Fruit fly (Drosophila melanogaster) whole organism, embryonic: ENCODE results near the gene CG31548.

ENCODE experiments used
- Antp ChIP-seq: fragments of 200-800 bp; sonication (Bioruptor generic); optimal IDR thresholded peaks from 3 replicates; lab custom pipeline; 2016; ENCODE audit warnings: missing biosample characterization, missing genetic modification characterization
- B-H2 ChIP-seq: fragments of 200-800 bp; sonication (Bioruptor generic); optimal IDR thresholded peaks from 2 replicates; lab custom pipeline; 2018; ENCODE audit warnings: missing biosample characterization, mild to moderate bottlenecking, missing genetic modification characterization
- Bdp1 ChIP-seq: fragments of 200-800 bp; sonication (Bioruptor generic); optimal IDR thresholded peaks from 3 replicates; lab custom pipeline; 2016; ENCODE audit warnings: missing biosample characterization, missing genetic modification characterization
- CG10209 ChIP-seq: fragments of 200-800 bp; sonication (Bioruptor generic); optimal IDR thresholded peaks from 3 replicates; lab custom pipeline; 2017; ENCODE audit warnings: missing biosample characterization, mild to moderate bottlenecking, missing genetic modification characterization, missing genetic modification reagents
- CG10321 ChIP-seq: fragments of 200-800 bp; sonication (Bioruptor generic); IDR thresholded peaks from 2 replicates; pipeline ENCODE4 v1.3.6; 2022; ENCODE audit warnings: missing biosample characterization, missing genetic modification characterization
- CG10431 ChIP-seq: fragments of 200-800 bp; sonication (Bioruptor generic); optimal IDR thresholded peaks from 3 replicates; lab custom pipeline; 2018; ENCODE audit warnings: missing biosample characterization, mild to moderate bottlenecking, missing genetic modification characterization
- CG17186 ChIP-seq: fragments of 200-800 bp; sonication (Bioruptor generic); optimal IDR thresholded peaks from 3 replicates; lab custom pipeline; 2017; ENCODE audit warnings: missing biosample characterization, missing genetic modification reagents, missing genetic modification characterization
- CG17361 ChIP-seq: fragments of 200-800 bp; sonication (Bioruptor generic); IDR thresholded peaks from 3 replicates; pipeline ENCODE4 v1.3.6; 2022; ENCODE audit warnings: missing biosample characterization, missing genetic modification characterization
- CG17385 ChIP-seq: fragments of 200-800 bp; sonication (Bioruptor generic); optimal IDR thresholded peaks from 3 replicates; lab custom pipeline; 2018; ENCODE audit warnings: missing biosample characterization, mild to moderate bottlenecking, missing genetic modification characterization
- CG17829 ChIP-seq: fragments of 200-800 bp; optimal IDR thresholded peaks from 2 replicates; lab custom pipeline; 2019; ENCODE audit warnings: missing biosample characterization, mild to moderate bottlenecking, missing genetic modification characterization, moderate library complexity
- CG17912 ChIP-seq: fragments of 200-800 bp; sonication (Bioruptor generic); optimal IDR thresholded peaks from 2 replicates; lab custom pipeline; 2018; ENCODE audit warnings: missing biosample characterization, mild to moderate bottlenecking, missing genetic modification characterization
- CG1792 ChIP-seq: fragments of 200-800 bp; sonication (Bioruptor generic); optimal IDR thresholded peaks from 2 replicates; lab custom pipeline; 2016; ENCODE audit warnings: missing biosample characterization, missing genetic modification characterization
- CG18599 ChIP-seq: fragments of 200-800 bp; sonication (Bioruptor generic); optimal IDR thresholded peaks from 3 replicates; lab custom pipeline; 2017; ENCODE audit warnings: missing biosample characterization, missing genetic modification characterization, mild to moderate bottlenecking, moderate library complexity, missing genetic modification reagents
- CG18764 ChIP-seq: fragments of 200-800 bp; sonication (Bioruptor generic); optimal IDR thresholded peaks from 3 replicates; lab custom pipeline; 2016; ENCODE audit warnings: missing biosample characterization, missing genetic modification characterization
- CG2120 ChIP-seq: fragments of 200-800 bp; sonication (Bioruptor generic); optimal IDR thresholded peaks from 3 replicates; lab custom pipeline; 2016; ENCODE audit warnings: missing biosample characterization, missing genetic modification characterization
- CG2875 ChIP-seq: fragments of 200-800 bp; sonication (Bioruptor generic); optimal IDR thresholded peaks from 2 replicates; lab custom pipeline; 2017; ENCODE audit warnings: missing biosample characterization, mild to moderate bottlenecking, missing genetic modification characterization, missing genetic modification reagents
- CG30431 ChIP-seq: fragments of 200-800 bp; sonication (Bioruptor generic); optimal IDR thresholded peaks from 2 replicates; lab custom pipeline; 2017; ENCODE audit warnings: missing biosample characterization, missing genetic modification characterization
- CG4424 ChIP-seq: fragments of 200-800 bp; sonication (Bioruptor generic); optimal IDR thresholded peaks from 3 replicates; lab custom pipeline; 2016; ENCODE audit warnings: missing biosample characterization, missing genetic modification characterization
- CG6689 ChIP-seq: fragments of 200-800 bp; sonication (Bioruptor generic); IDR thresholded peaks from 2 replicates; pipeline ENCODE4 v1.3.6; 2022; ENCODE audit warnings: missing biosample characterization, missing genetic modification characterization
- CkIIα-i1 ChIP-seq: fragments of 200-800 bp; sonication (Bioruptor generic); IDR thresholded peaks from 2 replicates; pipeline ENCODE4 v1.3.6; 2022; ENCODE audit warnings: missing biosample characterization, missing genetic modification characterization
- D19A ChIP-seq: fragments of 200-800 bp; optimal IDR thresholded peaks from 3 replicates; lab custom pipeline; 2019; ENCODE audit warnings: missing biosample characterization, mild to moderate bottlenecking, missing genetic modification characterization, moderate library complexity
- Dip2 ChIP-seq: fragments of 200-800 bp; sonication (Bioruptor generic); IDR thresholded peaks from 2 replicates; pipeline ENCODE4 v1.3.6; 2022; ENCODE audit warnings: missing biosample characterization, missing genetic modification characterization
- Fer3 ChIP-seq: fragments of 200-800 bp; sonication (Bioruptor generic); optimal IDR thresholded peaks from 2 replicates; lab custom pipeline; 2018; ENCODE audit warnings: missing biosample characterization, mild to moderate bottlenecking, missing genetic modification characterization, moderate library complexity
- H2.0 ChIP-seq: fragments of 200-800 bp; sonication (Bioruptor generic); IDR thresholded peaks from 2 replicates; pipeline ENCODE4 v1.3.6; 2022; ENCODE audit warnings: missing biosample characterization, missing genetic modification characterization
- HmgZ ChIP-seq: fragments of 200-800 bp; sonication (Bioruptor generic); optimal IDR thresholded peaks from 2 replicates; lab custom pipeline; 2018; ENCODE audit warnings: missing biosample characterization, mild to moderate bottlenecking, missing genetic modification characterization
- Jarid2 ChIP-seq: fragments of 200-800 bp; sonication (Bioruptor generic); optimal IDR thresholded peaks from 3 replicates; lab custom pipeline; 2017; ENCODE audit warnings: mild to moderate bottlenecking, missing biosample characterization, missing genetic modification reagents, missing genetic modification characterization
- Med ChIP-seq: fragments of 200-800 bp; sonication (Bioruptor generic); peaks from one replicate; lab custom pipeline; 2016; ENCODE audit warnings: missing biosample characterization, missing genetic modification characterization, mild to moderate bottlenecking, inconsistent platforms, moderate library complexity
- Oli ChIP-seq: fragments of 200-800 bp; sonication (Bioruptor generic); optimal IDR thresholded peaks from 2 replicates; lab custom pipeline; 2018; ENCODE audit warnings: missing biosample characterization, mild to moderate bottlenecking, missing genetic modification characterization, moderate library complexity
- Ptx1 ChIP-seq: fragments of 200-800 bp; sonication (Bioruptor generic); IDR thresholded peaks from 2 replicates; pipeline ENCODE4 v1.3.6; 2022; ENCODE audit warnings: missing biosample characterization, missing genetic modification characterization
- Side ChIP-seq: fragments of 200-800 bp; sonication (Bioruptor generic); optimal IDR thresholded peaks from 2 replicates; lab custom pipeline; 2016; ENCODE audit warnings: missing biosample characterization, missing genetic modification characterization
- Xbp1 ChIP-seq: fragments of 200-800 bp; sonication (Bioruptor generic); optimal IDR thresholded peaks from 3 replicates; lab custom pipeline; 2016; ENCODE audit warnings: missing biosample characterization, mild to moderate bottlenecking, missing genetic modification characterization
- cwo ChIP-seq: fragments of 200-800 bp; sonication (Bioruptor generic); optimal IDR thresholded peaks from 3 replicates; lab custom pipeline; 2017; ENCODE audit warnings: missing biosample characterization, missing genetic modification characterization, mild to moderate bottlenecking, moderate library complexity, missing genetic modification reagents
- da ChIP-seq: fragments of 200-800 bp; sonication (Bioruptor generic); optimal IDR thresholded peaks from 2 replicates; lab custom pipeline; 2016; ENCODE audit warnings: missing biosample characterization, missing genetic modification characterization
- emc ChIP-seq: fragments of 200-800 bp; sonication (Bioruptor generic); optimal IDR thresholded peaks from 2 replicates; lab custom pipeline; 2016; ENCODE audit warnings: missing biosample characterization, missing genetic modification characterization
- ewg ChIP-seq: fragments of 200-800 bp; sonication (Bioruptor generic); optimal IDR thresholded peaks from 3 replicates; lab custom pipeline; 2017; ENCODE audit warnings: mild to moderate bottlenecking, missing biosample characterization, missing genetic modification reagents, missing genetic modification characterization
- gcm ChIP-seq: fragments of 200-800 bp; sonication (Bioruptor generic); optimal IDR thresholded peaks from 2 replicates; lab custom pipeline; 2019; ENCODE audit warnings: missing biosample characterization, mild to moderate bottlenecking, missing genetic modification characterization, moderate library complexity
- gem ChIP-seq: fragments of 200-800 bp; sonication (Bioruptor generic); optimal IDR thresholded peaks from 2 replicates; lab custom pipeline; 2019; ENCODE audit warnings: missing biosample characterization, mild to moderate bottlenecking, missing genetic modification characterization, moderate library complexity
- gfzf ChIP-seq: fragments of 200-800 bp; sonication (Bioruptor generic); optimal IDR thresholded peaks from 2 replicates; lab custom pipeline; 2016; ENCODE audit warnings: missing biosample characterization, mild to moderate bottlenecking, missing genetic modification characterization, moderate library complexity
- gro ChIP-seq: fragments of 200-800 bp; sonication (Bioruptor generic); optimal IDR thresholded peaks from 2 replicates; lab custom pipeline; 2016; ENCODE audit warnings: missing biosample characterization, missing genetic modification characterization
- klu ChIP-seq: fragments of 200-800 bp; sonication (Bioruptor generic); IDR thresholded peaks from 2 replicates; pipeline ENCODE4 v1.3.6; 2022; ENCODE audit warnings: missing biosample characterization, missing genetic modification characterization
- pb ChIP-seq: fragments of 200-800 bp; sonication (Bioruptor generic); optimal IDR thresholded peaks from 3 replicates; lab custom pipeline; 2016; ENCODE audit warnings: missing biosample characterization, missing genetic modification characterization
- pum ChIP-seq: fragments of 200-800 bp; sonication (Bioruptor generic); optimal IDR thresholded peaks from 2 replicates; lab custom pipeline; 2016; ENCODE audit warnings: missing biosample characterization, missing genetic modification characterization
- pzg ChIP-seq: fragments of 200-800 bp; sonication (Bioruptor generic); optimal IDR thresholded peaks from 3 replicates; lab custom pipeline; 2018; ENCODE audit warnings: missing biosample characterization, mild to moderate bottlenecking, missing genetic modification characterization, moderate library complexity
- schlank ChIP-seq: fragments of 200-800 bp; sonication (Bioruptor generic); optimal IDR thresholded peaks from 2 replicates; lab custom pipeline; 2018; ENCODE audit warnings: missing biosample characterization, mild to moderate bottlenecking, missing genetic modification characterization
- seq ChIP-seq: fragments of 200-800 bp; sonication (Bioruptor generic); IDR thresholded peaks from 2 replicates; pipeline ENCODE4 v1.3.6; 2022; ENCODE audit warnings: missing biosample characterization, missing genetic modification characterization
- shn ChIP-seq: fragments of 200-800 bp; sonication (Bioruptor generic); optimal IDR thresholded peaks from 3 replicates; lab custom pipeline; 2016; ENCODE audit warnings: missing biosample characterization, missing genetic modification characterization
- sob ChIP-seq: fragments of 200-800 bp; sonication (Bioruptor generic); IDR thresholded peaks from 2 replicates; pipeline ENCODE4 v1.3.6; 2022; ENCODE audit warnings: missing biosample characterization, missing genetic modification characterization
- ssp ChIP-seq: fragments of 200-800 bp; sonication (Bioruptor generic); IDR thresholded peaks from 2 replicates; pipeline ENCODE4 v1.3.6; 2022; ENCODE audit warnings: missing biosample characterization, missing genetic modification characterization
- tup ChIP-seq: fragments of 200-800 bp; sonication (Bioruptor generic); optimal IDR thresholded peaks from 2 replicates; lab custom pipeline; 2016; ENCODE audit warnings: missing biosample characterization, mild to moderate bottlenecking, missing genetic modification characterization, moderate library complexity
- twi ChIP-seq: fragments of 200-800 bp; optimal IDR thresholded peaks from 2 replicates; lab custom pipeline; 2019; ENCODE audit warnings: missing biosample characterization, mild to moderate bottlenecking, missing genetic modification characterization, moderate library complexity

The CG31548 gene

dm6 chr3R:5685269-5686048 is 48.8 kb upstream of the CG31548 start, which contains the start of the genes Rab23 and plx:
Rab23 (minus strand) TSS chr3R:5685434.
plx (plus strand) TSS chr3R:5685855.
- TF ChIP-seq CG18599 (GFP tag; lab: Kevin White, UChicago) (no peak), D19A (tag; lab: Kevin White, UChicago) (no peak), klu (GFP tag; lab: Robert Waterston, UW) (no peak), CG17385 (peak; percentile 99), Bdp1 (no peak), gem (tag; lab: Kevin White, UChicago) (peak; percentile 27), Oli (tag; lab: Kevin White, UChicago) (no peak), CG17361 (GFP tag; lab: Robert Waterston, UW) (peak; percentile 32; the same call in 1 of the 3 replicates), Med (GFP tag; lab: Kevin White, UChicago) (peak; percentile 59), CG4424 (GFP tag; lab: Kevin White, UChicago) (no peak), cwo (GFP tag; lab: Kevin White, UChicago) (no peak), Xbp1 (peak; percentile 36), da (GFP tag; lab: Kevin White, UChicago) (no peak), ssp (GFP tag; lab: Robert Waterston, UW) (peak; percentile 45; the same call in 1 of the 2 replicates), CG2120 (GFP tag; lab: Kevin White, UChicago) (peak; percentile 60), Fer3 (tag; lab: Kevin White, UChicago) (no peak), Antp (GFP tag; lab: Kevin White, UChicago) (peak; percentile 7), CG1792 (no peak), seq (peak; percentile 16; the same call in 1 of the 2 replicates), CG17186 (GFP tag; lab: Kevin White, UChicago) (peak; percentile 58), CG18764 (GFP tag; lab: Kevin White, UChicago) (peak; percentile 21), schlank (tag; lab: Kevin White, UChicago) (no peak), CG10431 (GFP tag; lab: Kevin White, UChicago) (peak; percentile 23), gcm (GFP tag; lab: Kevin White, UChicago) (no peak), CG10209 (GFP tag; lab: Kevin White, UChicago) (no peak), emc (GFP tag; lab: Kevin White, UChicago) (no peak), pum (GFP tag; lab: Kevin White, UChicago) (no peak), CG30431 (peak; percentile 11), H2.0 (GFP tag; lab: Robert Waterston, UW) (no peak), CG10321 (GFP tag; lab: Robert Waterston, UW) (no peak), HmgZ (tag; lab: Kevin White, UChicago) (peak; percentile 71), CG2875 (no peak), shn (GFP tag; lab: Kevin White, UChicago) (peak; percentile 16), B-H2 (GFP tag; lab: Kevin White, UChicago) (peak; percentile 44), CkIIα-i1 (GFP tag; lab: Robert Waterston, UW) (no peak), ewg (GFP tag; lab: Kevin White, UChicago) (peak; percentile 97), Side (GFP tag; lab: Kevin White, UChicago) (no peak), tup (GFP tag; lab: Kevin White, UChicago) (no peak), gfzf (GFP tag; lab: Kevin White, UChicago) (peak; percentile 76), pzg (GFP tag; lab: Kevin White, UChicago) (peak; percentile 93), sob (GFP tag; lab: Robert Waterston, UW) (peak; percentile 53), CG6689 (no peak), CG17912 (GFP tag; lab: Kevin White, UChicago) (no peak), twi (tag; lab: Kevin White, UChicago) (no peak), Dip2 (GFP tag; lab: Robert Waterston, UW) (no peak), Ptx1 (GFP tag; lab: Robert Waterston, UW) (peak; percentile 26; the same call in 1 of the 2 replicates), pb (GFP tag; lab: Kevin White, UChicago) (no peak), Jarid2 (no peak), gro (GFP tag; lab: Kevin White, UChicago) (peak; percentile 36), CG17829 (tag; lab: Kevin White, UChicago) (no peak)
